Fruit fly (Drosophila melanogaster) Kc167 (cell line): ENCODE measurements around the gene CG6276.

Experiments used
- Sin3A ChIP-seq: fragments of >200 bp; optimal IDR thresholded peaks from 2 replicates; lab custom pipeline; 2018; ENCODE audit warnings: missing external identifiers
- h ChIP-seq: fragments of >200 bp; optimal IDR thresholded peaks from 3 replicates; lab custom pipeline; 2018; ENCODE audit warnings: missing external identifiers
- insv ChIP-seq: fragments of >200 bp; optimal IDR thresholded peaks from 3 replicates; lab custom pipeline; 2018; ENCODE audit warnings: missing external identifiers
- psq ChIP-seq: fragments of >200 bp; optimal IDR thresholded peaks from 2 replicates; lab custom pipeline; 2017; ENCODE audit warnings: missing external identifiers
- ttk ChIP-seq: sonication (Bioruptor generic); optimal IDR thresholded peaks from 2 replicates; lab custom pipeline; 2017; ENCODE audit warnings: missing external identifiers

- TF ChIP-seq insv (lab: Kevin White, UChicago) (no peak), psq (no peak), ttk (lab: Kevin White, UChicago) (no peak), h (lab: Kevin White, UChicago) (no peak), Sin3A (no peak)
Observed at dm6 chr3R:15340052-15340732, 20.3 kb upstream of the CG6276 start, which contains the start of gene SerRS-m.
